Fruit fly (Drosophila melanogaster): ENCODE measurements around the gene Rga.

Rga gene

DNA sequence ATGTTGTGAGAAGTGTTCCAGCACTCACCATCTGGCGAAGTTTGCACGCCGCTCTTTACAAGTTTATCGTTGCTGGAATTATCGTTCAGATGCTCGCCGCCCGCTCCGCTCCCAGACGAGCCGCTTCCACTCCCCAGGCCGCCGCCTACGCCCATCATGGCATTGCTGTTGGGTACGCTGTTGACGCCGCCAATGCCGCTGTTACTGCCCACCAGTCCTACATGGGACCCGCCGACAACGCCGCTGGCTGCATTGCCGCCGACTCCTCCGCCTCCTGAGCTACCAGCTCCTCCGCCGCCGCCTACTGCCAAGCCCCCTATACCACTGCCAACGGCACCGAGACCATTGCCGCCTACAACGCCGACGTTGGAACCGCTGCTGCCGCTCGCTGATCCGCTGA, 4.5 kb downstream of the Rga start:
- TF ChIP-seq CG1620 (GFP tag; optimal IDR thresholded peaks at IDR 0.05) (no peak), tj (GFP tag; optimal IDR thresholded peaks at IDR 0.05) (no peak), Clk (GFP tag; optimal IDR thresholded peaks at IDR 0.05) (no peak), CG14711 (tag; optimal IDR thresholded peaks at IDR 0.05) (no peak), CG7045 (GFP tag; optimal IDR thresholded peaks at IDR 0.05) (no peak), Mnt (GFP tag; optimal IDR thresholded peaks at IDR 0.05) (no peak), CG11617 (GFP tag; optimal IDR thresholded peaks at IDR 0.05) (no peak), bab1 (GFP tag; optimal IDR thresholded peaks at IDR 0.05) (no peak), cic (GFP tag; optimal IDR thresholded peaks at IDR 0.05) (no peak)

DNA sequence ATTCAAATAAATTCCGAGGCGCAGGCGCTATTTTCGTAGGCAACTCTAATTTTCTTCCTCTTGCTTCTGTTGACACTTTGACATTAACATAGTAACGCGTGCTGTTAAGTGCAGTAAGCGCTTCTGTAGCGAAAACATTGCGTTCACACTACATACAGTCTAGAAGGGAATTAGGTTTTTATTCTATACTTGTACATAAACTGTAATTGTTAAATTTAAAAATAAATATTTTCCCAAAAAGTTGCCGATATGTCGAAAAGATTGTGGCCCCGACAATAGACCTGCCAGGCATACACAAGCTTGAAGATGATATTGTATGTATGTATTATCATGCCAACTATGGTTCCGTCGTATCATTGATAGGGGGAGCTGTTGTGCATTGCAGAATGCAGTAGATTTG, 6.4 kb downstream of the Rga start, which contains the start of gene asl:
Gene asl (minus strand): TSS at position 67 of the 400 bp plus-strand sequence.
- TF ChIP-seq CG14711 (tag; optimal IDR thresholded peaks at IDR 0.05): peak; percentile 99
- TF ChIP-seq cic (GFP tag; optimal IDR thresholded peaks at IDR 0.05): peak; percentile 25
- peak; percentile 11 for TF ChIP-seq CG12768 (GFP tag; optimal IDR thresholded peaks at IDR 0.05)
- TF ChIP-seq CG1620 (GFP tag; optimal IDR thresholded peaks at IDR 0.05): peak; percentile 45
- TF ChIP-seq kay (GFP tag; ENCODE audit: borderline replicate concordance): no peak
- TF ChIP-seq CG5204 (GFP tag; optimal IDR thresholded peaks at IDR 0.05): no peak
- TF ChIP-seq CG7101 (tag; optimal IDR thresholded peaks at IDR 0.05): peak; percentile 60
- peak; percentile 43 for TF ChIP-seq CG11617 (GFP tag; optimal IDR thresholded peaks at IDR 0.05)
- peak; percentile 59 for TF ChIP-seq Mnt (GFP tag; optimal IDR thresholded peaks at IDR 0.05)
- no peak for TF ChIP-seq tj (GFP tag; optimal IDR thresholded peaks at IDR 0.05)
- no peak for TF ChIP-seq ovo (GFP tag; optimal IDR thresholded peaks at IDR 0.05)
- no peak for TF ChIP-seq toe (GFP tag; optimal IDR thresholded peaks at IDR 0.05)
- no peak for TF ChIP-seq Hr96 (GFP tag; optimal IDR thresholded peaks at IDR 0.05)
- TF ChIP-seq CG7045 (GFP tag; optimal IDR thresholded peaks at IDR 0.05): peak; percentile 44
- TF ChIP-seq CG33017 (tag; optimal IDR thresholded peaks at IDR 0.05): peak; percentile 52
- TF ChIP-seq cnc (optimal IDR thresholded peaks at IDR 0.05): no peak
- TF ChIP-seq bab1 (GFP tag; optimal IDR thresholded peaks at IDR 0.05): peak; percentile 72
- TF ChIP-seq Clk (GFP tag; optimal IDR thresholded peaks at IDR 0.05): no peak
- TF ChIP-seq Crg-1 (GFP tag; optimal IDR thresholded peaks at IDR 0.05): no peak
- peak; percentile 32 for TF ChIP-seq pad (GFP tag; optimal IDR thresholded peaks at IDR 0.05)

DNA sequence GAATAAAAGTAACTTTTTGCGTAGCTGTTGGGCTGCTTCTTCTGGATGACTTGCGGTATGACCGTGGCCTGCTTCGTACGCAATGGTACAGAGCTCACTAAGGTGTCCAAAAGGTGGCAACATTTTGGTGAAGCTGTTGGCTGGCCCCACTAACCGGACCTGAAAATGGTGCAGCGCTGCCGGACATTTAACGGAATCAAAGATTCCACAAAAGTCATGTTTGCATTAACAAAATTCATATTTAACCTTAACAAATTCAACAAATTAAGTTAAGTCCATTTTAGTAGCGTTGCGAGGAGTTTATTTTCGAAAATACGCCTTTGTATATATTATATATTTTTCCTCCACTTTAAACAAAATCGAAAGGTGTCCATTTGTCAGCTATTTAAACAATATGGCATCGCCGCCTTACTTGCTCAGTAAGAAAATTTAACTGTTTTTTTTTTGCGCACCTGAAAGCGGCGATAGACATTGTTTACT, 11.8 kb downstream of the Rga start, which contains the start of the genes kra and SecS:
Gene kra (minus strand): TSS at position 93 of the 480 bp plus-strand sequence.
Gene SecS (plus strand): TSS at position 390 of the 480 bp plus-strand sequence.
- TF ChIP-seq CG12768 (GFP tag; optimal IDR thresholded peaks at IDR 0.05) (peak; percentile 14), bab1 (GFP tag; optimal IDR thresholded peaks at IDR 0.05) (peak; percentile 46), toe (GFP tag; optimal IDR thresholded peaks at IDR 0.05) (no peak), kay (GFP tag; ENCODE audit: borderline replicate concordance) (peak; percentile 94), CG5204 (GFP tag; optimal IDR thresholded peaks at IDR 0.05) (no peak), CG7045 (GFP tag; optimal IDR thresholded peaks at IDR 0.05) (peak; percentile 9), CG33017 (tag; optimal IDR thresholded peaks at IDR 0.05) (peak; percentile 41), CG7101 (tag; optimal IDR thresholded peaks at IDR 0.05) (peak; percentile 70), Hr96 (GFP tag; optimal IDR thresholded peaks at IDR 0.05) (no peak), Clk (GFP tag; optimal IDR thresholded peaks at IDR 0.05) (peak; percentile 25), CG1620 (GFP tag; optimal IDR thresholded peaks at IDR 0.05) (peak; percentile 80), Mnt (GFP tag; optimal IDR thresholded peaks at IDR 0.05) (no peak), cic (GFP tag; optimal IDR thresholded peaks at IDR 0.05) (no peak), pad (GFP tag; optimal IDR thresholded peaks at IDR 0.05) (no peak), CG11617 (GFP tag; optimal IDR thresholded peaks at IDR 0.05) (peak; percentile 81), Crg-1 (GFP tag; optimal IDR thresholded peaks at IDR 0.05) (peak; percentile 76), tj (GFP tag; optimal IDR thresholded peaks at IDR 0.05) (no peak), cnc (optimal IDR thresholded peaks at IDR 0.05) (no peak), CG14711 (tag; optimal IDR thresholded peaks at IDR 0.05) (peak; percentile 60), ovo (GFP tag; optimal IDR thresholded peaks at IDR 0.05) (peak; percentile 69)

DNA sequence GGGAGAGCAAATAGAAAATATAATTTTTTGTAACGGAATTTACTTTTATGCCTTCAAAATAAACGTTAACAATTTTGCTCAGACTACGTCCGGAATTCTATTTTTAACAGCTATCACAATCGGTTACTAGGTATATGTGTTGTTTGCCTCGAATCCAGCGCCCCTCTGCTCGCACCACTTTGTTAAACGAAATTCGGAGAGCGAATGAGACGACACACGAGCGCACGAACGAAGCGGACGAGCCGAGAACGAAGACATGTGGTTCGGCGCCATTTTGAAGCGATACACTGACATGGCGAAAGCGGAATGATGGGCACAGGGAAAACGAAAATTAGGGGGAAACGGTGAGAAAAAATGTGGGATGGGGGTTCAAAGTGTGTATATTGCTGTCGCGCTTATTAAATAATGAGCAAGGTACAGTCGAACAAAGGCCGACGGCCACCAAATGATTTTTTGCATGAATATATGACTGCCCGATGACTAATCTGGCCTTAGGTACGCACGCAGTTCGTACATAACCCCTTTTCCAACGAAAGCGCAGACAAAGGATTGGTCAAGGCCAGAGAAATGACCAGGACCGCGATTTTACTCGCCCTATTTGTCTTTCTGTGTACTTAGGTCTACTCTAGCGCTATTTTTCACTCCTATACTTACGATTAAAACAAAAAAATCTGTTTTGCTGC, 12.4 kb downstream of the Rga start:
- peak; percentile 69 for TF ChIP-seq CG7101 (tag; optimal IDR thresholded peaks at IDR 0.05)
- peak; percentile 87 for TF ChIP-seq cic (GFP tag; optimal IDR thresholded peaks at IDR 0.05)
- no peak for TF ChIP-seq CG5204 (GFP tag; optimal IDR thresholded peaks at IDR 0.05)
- TF ChIP-seq ovo (GFP tag; optimal IDR thresholded peaks at IDR 0.05): peak; percentile 76
- peak; percentile 67 for TF ChIP-seq tj (GFP tag; optimal IDR thresholded peaks at IDR 0.05)
- TF ChIP-seq CG11617 (GFP tag; optimal IDR thresholded peaks at IDR 0.05): peak; percentile 65
- TF ChIP-seq toe (GFP tag; optimal IDR thresholded peaks at IDR 0.05): no peak
- TF ChIP-seq CG14711 (tag; optimal IDR thresholded peaks at IDR 0.05): no peak
- TF ChIP-seq Mnt (GFP tag; optimal IDR thresholded peaks at IDR 0.05): peak; percentile 96
- peak; percentile 32 for TF ChIP-seq CG1620 (GFP tag; optimal IDR thresholded peaks at IDR 0.05)
- peak; percentile 87 for TF ChIP-seq CG12768 (GFP tag; optimal IDR thresholded peaks at IDR 0.05)
- TF ChIP-seq Crg-1 (GFP tag; optimal IDR thresholded peaks at IDR 0.05): no peak
- TF ChIP-seq kay (GFP tag; ENCODE audit: borderline replicate concordance): peak; percentile 97
- peak; percentile 67 for TF ChIP-seq pad (GFP tag; optimal IDR thresholded peaks at IDR 0.05)
- no peak for TF ChIP-seq Clk (GFP tag; optimal IDR thresholded peaks at IDR 0.05)
- TF ChIP-seq bab1 (GFP tag; optimal IDR thresholded peaks at IDR 0.05): peak; percentile 49
- peak; percentile 66 for TF ChIP-seq CG7045 (GFP tag; optimal IDR thresholded peaks at IDR 0.05)
- TF ChIP-seq cnc (optimal IDR thresholded peaks at IDR 0.05): peak; percentile 63 to 95
- peak; percentile 74 for TF ChIP-seq CG33017 (tag; optimal IDR thresholded peaks at IDR 0.05)
- TF ChIP-seq Hr96 (GFP tag; optimal IDR thresholded peaks at IDR 0.05): no peak

DNA sequence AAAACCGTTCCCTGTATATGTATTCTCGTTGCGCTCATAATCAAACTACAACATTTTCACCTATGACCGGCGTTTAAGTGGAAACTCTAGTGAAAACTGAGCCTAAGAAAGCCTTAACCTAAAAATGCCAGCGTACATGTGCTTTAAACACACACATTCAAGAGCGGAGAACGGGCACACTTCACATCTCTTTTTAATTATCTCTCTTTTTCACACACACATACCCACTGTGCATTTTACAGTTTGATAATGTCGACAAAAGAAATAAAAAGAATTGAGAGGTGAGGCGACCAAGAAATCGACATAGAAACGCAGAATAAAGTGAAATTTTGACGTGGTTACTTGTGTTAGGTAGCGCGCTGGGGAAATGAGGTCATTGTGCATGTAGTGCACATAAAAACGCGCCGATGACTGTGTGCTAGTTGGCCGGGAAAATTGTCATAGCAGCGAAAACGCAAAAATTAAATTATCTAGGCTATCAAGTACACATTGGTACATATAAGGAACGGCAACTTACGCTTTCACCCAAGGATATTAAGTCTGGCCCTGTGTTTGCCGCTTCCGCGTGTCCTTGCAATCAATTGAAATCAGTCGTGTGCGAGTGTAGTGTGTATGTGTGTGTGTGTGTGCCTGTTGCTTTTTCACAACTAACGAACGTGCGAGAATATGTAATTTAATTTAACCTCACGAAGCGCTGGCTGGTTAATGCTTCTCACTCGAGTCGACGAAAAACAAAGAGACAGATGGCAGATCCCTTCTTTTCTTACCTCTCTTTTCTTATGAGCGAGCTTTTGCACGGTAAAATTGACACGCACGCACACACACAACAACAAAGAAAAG, 13.2 kb downstream of the Rga start:
- TF ChIP-seq Clk (GFP tag; optimal IDR thresholded peaks at IDR 0.05) (no peak), CG5204 (GFP tag; optimal IDR thresholded peaks at IDR 0.05) (no peak), kay (GFP tag; ENCODE audit: borderline replicate concordance) (no peak), CG1620 (GFP tag; optimal IDR thresholded peaks at IDR 0.05) (no peak), bab1 (GFP tag; optimal IDR thresholded peaks at IDR 0.05) (no peak), cic (GFP tag; optimal IDR thresholded peaks at IDR 0.05) (peak; percentile 45), Hr96 (GFP tag; optimal IDR thresholded peaks at IDR 0.05) (no peak), CG14711 (tag; optimal IDR thresholded peaks at IDR 0.05) (peak; percentile 36), Mnt (GFP tag; optimal IDR thresholded peaks at IDR 0.05) (peak; percentile 97), CG7101 (tag; optimal IDR thresholded peaks at IDR 0.05) (no peak), CG12768 (GFP tag; optimal IDR thresholded peaks at IDR 0.05) (no peak), CG7045 (GFP tag; optimal IDR thresholded peaks at IDR 0.05) (no peak), tj (GFP tag; optimal IDR thresholded peaks at IDR 0.05) (peak; percentile 8), ovo (GFP tag; optimal IDR thresholded peaks at IDR 0.05) (peak; percentile 4), CG33017 (tag; optimal IDR thresholded peaks at IDR 0.05) (no peak), Crg-1 (GFP tag; optimal IDR thresholded peaks at IDR 0.05) (no peak), cnc (optimal IDR thresholded peaks at IDR 0.05) (no peak), pad (GFP tag; optimal IDR thresholded peaks at IDR 0.05) (no peak), toe (GFP tag; optimal IDR thresholded peaks at IDR 0.05) (no peak)

Data from whole organism, adult.